Worm (Caenorhabditis elegans): ENCODE data around the gene cutl-5.

ce11 chrII:7069866-7070265, 45.8 kb downstream of the cutl-5 start, which contains the start of gene him-14:
- no peak for TF ChIP-seq ztf-23 (GFP tag; IDR thresholded peaks at IDR 0.05)
- TF ChIP-seq flt-1 (GFP tag; IDR thresholded peaks at IDR 0.05) = no peak
- no peak for TF ChIP-seq med-1 (GFP tag; optimal IDR thresholded peaks at IDR 0.05; ENCODE audit: insufficient read depth)
- no peak for TF ChIP-seq T22C8.4 (GFP tag; IDR thresholded peaks at IDR 0.05)
- no peak for TF ChIP-seq tab-1 (GFP tag; IDR thresholded peaks at IDR 0.05)

Measured in whole organism, midembryonic.